Worm (Caenorhabditis elegans) whole organism, L2 larva: ENCODE data around the gene K05F1.10.

ENCODE experiments used
- nhr-23 ChIP-seq: fragments of 150-350 bp; optimal IDR thresholded peaks from 2 replicates; lab custom pipeline; 2014; ENCODE audit warnings: missing biosample characterization, missing genetic modification reagents, missing genetic modification characterization
- nhr-77 ChIP-seq: fragments of 150-350 bp; optimal IDR thresholded peaks from 2 replicates; lab custom pipeline; 2014; ENCODE audit warnings: missing biosample characterization, missing genetic modification characterization
- zag-1 ChIP-seq: fragments of 150-350 bp; optimal IDR thresholded peaks from 2 replicates; lab custom pipeline; 2014; ENCODE audit warnings: missing biosample characterization, missing genetic modification characterization

- no peak for TF ChIP-seq zag-1 (tag; lab: Kevin White, UChicago)
- no peak for TF ChIP-seq nhr-77 (tag; lab: Kevin White, UChicago)
- no peak for TF ChIP-seq nhr-23 (tag; lab: Kevin White, UChicago)
These were observed 40.0 kb downstream of the K05F1.10 start, which contains the start of gene ifb-1 for ce11 chrII:5765318-5765717.
